Worm (Caenorhabditis elegans) whole organism, midembryonic: ENCODE measurements around the gene tag-297.

Experiments
- T22C8.4 ChIP-seq: fragments of 200-800 bp; sonication (Bioruptor generic); IDR thresholded peaks from 2 replicates; pipeline ENCODE4 v1.3.6; 2022; ENCODE audit warnings: missing genetic modification characterization, missing compliant biosample characterization
- flt-1 ChIP-seq: fragments of 200-800 bp; sonication (Bioruptor generic); IDR thresholded peaks from 2 replicates; pipeline ENCODE4 v1.3.6; 2022; ENCODE audit warnings: missing genetic modification characterization, missing compliant biosample characterization
- med-1 ChIP-seq: sonication (generic microtip); optimal IDR thresholded peaks from 2 replicates; lab custom pipeline; 2017; ENCODE audit warnings: missing genetic modification characterization, mild to moderate bottlenecking, missing compliant biosample characterization, antibody characterized with exemption, missing genetic modification reagents; ENCODE audit not compliant: insufficient read depth
- ref-1 ChIP-seq: fragments of 200-800 bp; sonication (Bioruptor generic); conservative IDR thresholded peaks from 2 replicates; pipeline ENCODE4 v1.3.6; 2022; ENCODE audit warnings: missing genetic modification reagents, missing genetic modification characterization, missing compliant biosample characterization
- ztf-23 ChIP-seq: fragments of 200-800 bp; sonication (Bioruptor generic); IDR thresholded peaks from 2 replicates; pipeline ENCODE4 v1.3.6; 2022; ENCODE audit warnings: missing genetic modification reagents, missing genetic modification characterization, missing compliant biosample characterization
- ztf-29 ChIP-seq: fragments of 200-800 bp; sonication (Bioruptor generic); IDR thresholded peaks from 2 replicates; pipeline ENCODE4 v1.3.6; 2022; ENCODE audit warnings: missing genetic modification reagents, missing genetic modification characterization, missing compliant biosample characterization

ce11 chrII:14599933-14600630, 27.3 kb upstream of the tag-297 start:
- TF ChIP-seq T22C8.4 (GFP tag; lab: Robert Waterston, UW) (no peak), ztf-23 (no peak), ztf-29 (GFP tag; lab: Robert Waterston, UW) (no peak), med-1 (no peak), ref-1 (GFP tag; lab: Robert Waterston, UW) (no peak), flt-1 (GFP tag; lab: Robert Waterston, UW) (no peak)
